Fruit fly (Drosophila melanogaster): Measurements from ENCODE around the gene foxo.

The foxo gene

dm6 chr3R:14052182-14053036 is 4.3 kb upstream of the foxo start (continued):
- TF ChIP-seq spab (GFP tag; optimal IDR thresholded peaks at IDR 0.05) (peak; percentile 47), svp (GFP tag) (peak; percentile 63), CG8632 (GFP tag; optimal IDR thresholded peaks at IDR 0.05) (no peak), Lpt (GFP tag; optimal IDR thresholded peaks at IDR 0.05) (peak; percentile 95), CG3919 (GFP tag; optimal IDR thresholded peaks at IDR 0.05) (peak; percentile 83), dac (GFP tag; optimal IDR thresholded peaks at IDR 0.05) (peak; percentile 90), CG6808 (GFP tag; optimal IDR thresholded peaks at IDR 0.05) (peak; percentile 62), fd85E (GFP tag; optimal IDR thresholded peaks at IDR 0.05) (no peak), lz (GFP tag; optimal IDR thresholded peaks at IDR 0.05) (peak; percentile 23), CG3032 (tag; optimal IDR thresholded peaks at IDR 0.05) (peak; percentile 74), CG1621 (tag; optimal IDR thresholded peaks at IDR 0.05) (no peak), Hr38 (GFP tag; optimal IDR thresholded peaks at IDR 0.05) (peak; percentile 39), Eip75B (GFP tag; optimal IDR thresholded peaks at IDR 0.05) (peak; percentile 72), dsx (GFP tag; optimal IDR thresholded peaks at IDR 0.05; ENCODE audit: poor library complexity, severe bottlenecking) (peak; percentile 9), Ets21C (GFP tag; optimal IDR thresholded peaks at IDR 0.05) (no peak), Hr4 (GFP tag; optimal IDR thresholded peaks at IDR 0.05) (peak; percentile 96), pdm3 (GFP tag; optimal IDR thresholded peaks at IDR 0.05) (peak; percentile 82), CG6792 (GFP tag; optimal IDR thresholded peaks at IDR 0.05) (peak; percentile 46), Ets96B (tag; optimal IDR thresholded peaks at IDR 0.05) (peak; percentile 47), Met (GFP tag; optimal IDR thresholded peaks at IDR 0.05) (peak; percentile 11), salr (GFP tag; optimal IDR thresholded peaks at IDR 0.05) (peak in 1 of 2 experiments; percentile 94), Eip78C (GFP tag) (peak; percentile 91), CG34406 (GFP tag; optimal IDR thresholded peaks at IDR 0.05) (no peak), Eip93F (GFP tag; optimal IDR thresholded peaks at IDR 0.05) (no peak), Hr39 (GFP tag; optimal IDR thresholded peaks at IDR 0.05) (no peak), Gug (GFP tag; IDR thresholded peaks at IDR 0.05) (peak; percentile 93), CG6854 (GFP tag; optimal IDR thresholded peaks at IDR 0.05) (no peak), cyc (GFP tag; optimal IDR thresholded peaks at IDR 0.05) (no peak), Blimp-1 (GFP tag; optimal IDR thresholded peaks at IDR 0.05) (no peak), CG15336 (GFP tag; IDR thresholded peaks at IDR 0.05) (peak; percentile 96), Smox (GFP tag; optimal IDR thresholded peaks at IDR 0.05) (no peak), topi (GFP tag; optimal IDR thresholded peaks at IDR 0.05) (no peak), CG4318 (GFP tag; optimal IDR thresholded peaks at IDR 0.05) (peak; percentile 93), CG11294 (GFP tag; IDR thresholded peaks at IDR 0.05) (peak; percentile 84), CG6276 (GFP tag; optimal IDR thresholded peaks at IDR 0.05) (peak; percentile 92), CG8119 (GFP tag; IDR thresholded peaks at IDR 0.05) (peak; percentile 96), OdsH (GFP tag; optimal IDR thresholded peaks at IDR 0.05) (peak; percentile 84), CG31627 (GFP tag; optimal IDR thresholded peaks at IDR 0.05) (no peak), CG8319 (GFP tag; optimal IDR thresholded peaks at IDR 0.05) (peak; percentile 11), vri (GFP tag; optimal IDR thresholded peaks at IDR 0.05) (no peak), CG32006 (GFP tag; optimal IDR thresholded peaks at IDR 0.05) (peak; percentile 97)
